Worm (Caenorhabditis elegans) whole organism, L1 larva: Measurements from ENCODE around the gene F52D10.4.

Experiments
- ceh-82 ChIP-seq, 3 experiments: fragments of 150-350 bp in 1 of 3; sonication (generic microtip) in 2 of 3; optimal IDR thresholded peaks; 2 replicates each; lab custom pipeline; 2014 to 2017; ENCODE audit warnings: missing biosample characterization in 3 of 3, missing genetic modification characterization in 3 of 3
- egl-27 ChIP-seq, 2 experiments: fragments of 150-350 bp in 1 of 2; sonication (generic microtip); optimal IDR thresholded peaks; 3 replicates each; lab custom pipeline; 2017 to 2018; ENCODE audit warnings: missing biosample characterization in 2 of 2, missing genetic modification characterization in 2 of 2, missing genetic modification reagents in 2 of 2
- fos-1 ChIP-seq: fragments of 150-350 bp; optimal IDR thresholded peaks from 2 replicates; lab custom pipeline; 2014; ENCODE audit warnings: missing biosample characterization, missing genetic modification characterization
- nhr-90 ChIP-seq: sonication (generic microtip); optimal IDR thresholded peaks from 2 replicates; lab custom pipeline; 2016; ENCODE audit warnings: mild to moderate bottlenecking, missing genetic modification characterization, missing compliant biosample characterization; ENCODE audit not compliant: poor library complexity

DNA sequence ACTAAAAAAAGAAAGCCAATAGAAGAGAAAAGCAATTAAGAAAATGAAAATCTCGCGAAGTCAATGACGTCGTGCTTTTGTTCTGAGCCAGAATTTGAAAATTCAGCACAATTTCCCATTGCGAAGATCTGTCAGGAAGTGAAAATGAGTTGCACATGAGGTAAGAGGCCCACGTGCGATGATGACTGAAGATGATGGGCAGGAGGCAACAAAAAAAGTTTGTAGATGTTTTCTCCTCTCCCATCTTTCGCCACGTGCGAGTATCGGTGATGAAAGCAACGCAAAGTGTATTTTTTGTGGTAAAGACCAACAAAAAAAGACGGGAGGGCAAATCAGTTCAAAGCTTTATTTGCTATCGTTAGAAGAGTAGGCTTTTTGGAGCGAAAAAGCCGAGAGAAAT lies 44.8 kb downstream of the F52D10.4 start:
- no peak for TF ChIP-seq ceh-82 (tag; optimal IDR thresholded peaks at IDR 0.05; lab: Kevin White, UChicago)
- no peak for TF ChIP-seq egl-27 (tag; optimal IDR thresholded peaks at IDR 0.05; lab: Kevin White, UChicago)
- no peak for TF ChIP-seq fos-1 (tag; lab: Kevin White, UChicago)
- no peak for TF ChIP-seq nhr-90
